Fruit fly (Drosophila melanogaster) whole organism, pupa: Measurements from ENCODE around the gene Uch.

Experiments
- CG10348 ChIP-seq: fragments of 200-800 bp; sonication (Bioruptor generic); IDR thresholded peaks from 2 replicates; pipeline ENCODE4 v1.3.6; 2022; ENCODE audit warnings: missing biosample characterization, missing genetic modification characterization
- CG12605 ChIP-seq: fragments of 200-800 bp; sonication (Bioruptor generic); IDR thresholded peaks from 2 replicates; pipeline ENCODE4 v1.3.6; 2022; ENCODE audit warnings: missing biosample characterization, missing genetic modification characterization
- CG13204 ChIP-seq: fragments of 200-800 bp; sonication (Bioruptor generic); optimal IDR thresholded peaks from 2 replicates; lab custom pipeline; 2018; ENCODE audit warnings: missing biosample characterization, mild to moderate bottlenecking, missing genetic modification characterization, moderate library complexity
- CG14655 ChIP-seq: fragments of 200-800 bp; sonication (Bioruptor generic); optimal IDR thresholded peaks from 3 replicates; lab custom pipeline; 2017; ENCODE audit warnings: mild to moderate bottlenecking, missing biosample characterization, missing genetic modification reagents, missing genetic modification characterization
- CG15710 ChIP-seq: fragments of 200-800 bp; sonication (Bioruptor generic); optimal IDR thresholded peaks from 2 replicates; lab custom pipeline; 2018; ENCODE audit warnings: missing biosample characterization, mild to moderate bottlenecking, missing genetic modification characterization, moderate library complexity
- CG17806 ChIP-seq: fragments of 200-800 bp; sonication (Bioruptor generic); optimal IDR thresholded peaks from 2 replicates; lab custom pipeline; 2018; ENCODE audit warnings: missing biosample characterization, mild to moderate bottlenecking, missing genetic modification characterization, moderate library complexity
- CG32121 ChIP-seq: fragments of 200-800 bp; sonication (Bioruptor generic); IDR thresholded peaks from 2 replicates; pipeline ENCODE4 v1.3.6; 2022; ENCODE audit warnings: missing biosample characterization, missing genetic modification characterization
- CG34367 ChIP-seq: fragments of 200-800 bp; sonication (Bioruptor generic); optimal IDR thresholded peaks from 2 replicates; lab custom pipeline; 2018; ENCODE audit warnings: missing biosample characterization, mild to moderate bottlenecking, missing genetic modification characterization
- CG4496 ChIP-seq: fragments of 200-800 bp; sonication (Bioruptor generic); IDR thresholded peaks from 3 replicates; pipeline ENCODE4 v1.3.6; 2022; ENCODE audit warnings: missing biosample characterization, missing genetic modification characterization
- CG8159 ChIP-seq: fragments of 200-800 bp; sonication (Bioruptor generic); optimal IDR thresholded peaks from 3 replicates; lab custom pipeline; 2018; ENCODE audit warnings: missing biosample characterization, mild to moderate bottlenecking, missing genetic modification characterization, moderate library complexity
- CG8301 ChIP-seq: fragments of 200-800 bp; sonication (Bioruptor generic); optimal IDR thresholded peaks from 2 replicates; lab custom pipeline; 2018; ENCODE audit warnings: missing biosample characterization, mild to moderate bottlenecking, missing genetic modification characterization
- CG9948 ChIP-seq: fragments of 200-800 bp; sonication (Bioruptor generic); optimal IDR thresholded peaks from 2 replicates; lab custom pipeline; 2018; ENCODE audit warnings: missing biosample characterization, mild to moderate bottlenecking, missing genetic modification characterization, moderate library complexity
- D1 ChIP-seq: fragments of 200-800 bp; sonication (Bioruptor generic); optimal IDR thresholded peaks from 2 replicates; lab custom pipeline; 2018; ENCODE audit warnings: missing biosample characterization, mild to moderate bottlenecking, missing genetic modification characterization, moderate library complexity
- EcR ChIP-seq: fragments of 200-800 bp; sonication (Bioruptor generic); optimal IDR thresholded peaks from 3 replicates; lab custom pipeline; 2019; ENCODE audit warnings: missing biosample characterization, missing genetic modification characterization, mild to moderate bottlenecking, moderate library complexity, missing genetic modification reagents
- Ets98B ChIP-seq: fragments of 200-800 bp; sonication (Bioruptor generic); IDR thresholded peaks from 2 replicates; pipeline ENCODE4 v1.3.6; 2022; ENCODE audit warnings: missing biosample characterization, missing genetic modification characterization
- Pif1A ChIP-seq: fragments of 200-800 bp; sonication (Bioruptor generic); optimal IDR thresholded peaks from 3 replicates; lab custom pipeline; 2016; ENCODE audit warnings: missing biosample characterization, missing genetic modification characterization
- Pif1B ChIP-seq: fragments of 200-800 bp; sonication (Bioruptor generic); optimal IDR thresholded peaks from 3 replicates; lab custom pipeline; 2016; ENCODE audit warnings: missing biosample characterization, missing genetic modification characterization
- Snoo ChIP-seq: fragments of 200-800 bp; sonication (Bioruptor generic); optimal IDR thresholded peaks from 3 replicates; lab custom pipeline; 2017; ENCODE audit warnings: missing biosample characterization, mild to moderate bottlenecking, missing genetic modification characterization, inconsistent platforms
- fd96Ca ChIP-seq: fragments of 200-800 bp; sonication (Bioruptor generic); IDR thresholded peaks from 3 replicates; pipeline ENCODE4 v1.3.6; 2022; ENCODE audit warnings: missing biosample characterization, missing genetic modification characterization
- gl ChIP-seq: fragments of 200-800 bp; sonication (Bioruptor generic); optimal IDR thresholded peaks from 2 replicates; lab custom pipeline; 2018; ENCODE audit warnings: missing biosample characterization, mild to moderate bottlenecking, missing genetic modification characterization
- rn ChIP-seq: fragments of 200-800 bp; sonication (Bioruptor generic); IDR thresholded peaks from 2 replicates; pipeline ENCODE4 v1.3.6; 2022; ENCODE audit warnings: missing biosample characterization, missing genetic modification characterization

Uch gene

dm6 chr2L:2184129-2184528 is 29.9 kb downstream of the Uch start:
- TF ChIP-seq Pif1A (GFP tag; lab: Kevin White, UChicago) (no peak), Ets98B (peak; percentile 72), CG9948 (tag; lab: Kevin White, UChicago) (no peak), Pif1B (GFP tag; lab: Kevin White, UChicago) (no peak), fd96Ca (GFP tag; lab: Robert Waterston, UW) (peak; percentile 31; the same call in 1 of the 3 replicates), rn (GFP tag; lab: Robert Waterston, UW) (no peak), EcR (GFP tag; lab: Kevin White, UChicago) (no peak), CG34367 (no peak), CG14655 (GFP tag; lab: Kevin White, UChicago) (no peak), CG32121 (GFP tag; lab: Robert Waterston, UW) (0 out of 2 replicates have a peak, but pooled peaks have one; percentile 25), Snoo (no peak), CG8159 (tag; lab: Kevin White, UChicago) (no peak), CG17806 (tag; lab: Kevin White, UChicago) (no peak), D1 (tag; lab: Kevin White, UChicago) (no peak), CG15710 (no peak), CG12605 (GFP tag; lab: Robert Waterston, UW) (peak; percentile 28; the same call in 1 of the 2 replicates), CG4496 (GFP tag; lab: Robert Waterston, UW) (peak; percentile 67; the same call in 2 of the 3 replicates), CG10348 (no peak), gl (no peak), CG8301 (peak; percentile 21), CG13204 (GFP tag; lab: Kevin White, UChicago) (no peak)

DNA sequence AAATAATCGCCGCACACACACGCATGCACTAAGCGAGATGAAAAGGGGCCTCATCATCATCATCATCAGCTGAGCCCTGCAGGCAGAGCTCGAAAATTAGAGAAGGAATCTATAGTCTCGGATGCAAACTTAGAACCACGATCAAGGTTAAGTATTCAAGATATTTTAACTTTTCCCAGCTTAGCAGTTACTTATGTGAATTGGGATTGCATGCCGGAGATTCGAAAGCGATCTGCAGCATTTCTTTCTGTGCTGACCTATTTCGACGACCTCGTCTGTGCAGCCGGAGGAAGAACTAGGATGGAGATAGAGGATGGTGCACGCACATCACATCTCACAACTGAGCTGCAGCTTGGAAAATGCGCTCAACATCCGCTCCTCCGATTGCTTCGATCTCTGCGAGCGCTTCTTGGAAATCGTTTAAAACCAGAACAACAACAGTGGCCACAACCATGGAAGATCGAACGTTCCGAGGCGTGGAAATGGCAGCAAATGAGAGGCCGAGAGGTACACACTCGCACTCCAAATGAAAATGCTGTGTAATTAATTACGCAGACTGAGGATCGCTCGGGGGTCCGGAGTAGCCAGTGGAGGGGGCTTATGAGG is 31.2 kb downstream of the Uch start:
- TF ChIP-seq CG14655 (GFP tag; lab: Kevin White, UChicago): peak; percentile 87
- TF ChIP-seq CG17806 (tag; lab: Kevin White, UChicago): peak; percentile 87
- peak; percentile 88 for TF ChIP-seq CG9948 (tag; lab: Kevin White, UChicago)
- no peak for TF ChIP-seq EcR (GFP tag; lab: Kevin White, UChicago)
- peak; percentile 81 for TF ChIP-seq fd96Ca (GFP tag; lab: Robert Waterston, UW)
- no peak for TF ChIP-seq Snoo
- peak; percentile 80 for TF ChIP-seq CG8159 (tag; lab: Kevin White, UChicago)
- peak; percentile 87 for TF ChIP-seq CG4496 (GFP tag; lab: Robert Waterston, UW)
- TF ChIP-seq rn (GFP tag; lab: Robert Waterston, UW): 0 out of 2 replicates have a peak, but pooled peaks have one; percentile 7
- TF ChIP-seq gl: peak; percentile 83
- TF ChIP-seq CG13204 (GFP tag; lab: Kevin White, UChicago): peak; percentile 65
- no peak for TF ChIP-seq CG32121 (GFP tag; lab: Robert Waterston, UW)
- TF ChIP-seq Pif1B (GFP tag; lab: Kevin White, UChicago): peak; percentile 79
- peak; percentile 78 for TF ChIP-seq CG12605 (GFP tag; lab: Robert Waterston, UW)
- TF ChIP-seq CG34367: peak; percentile 86
- TF ChIP-seq CG8301: peak; percentile 75
- peak; percentile 61 for TF ChIP-seq Ets98B
- peak; percentile 80 for TF ChIP-seq CG15710
- peak; percentile 68 for TF ChIP-seq Pif1A (GFP tag; lab: Kevin White, UChicago)
- no peak for TF ChIP-seq D1 (tag; lab: Kevin White, UChicago)
- no peak for TF ChIP-seq CG10348

DNA sequence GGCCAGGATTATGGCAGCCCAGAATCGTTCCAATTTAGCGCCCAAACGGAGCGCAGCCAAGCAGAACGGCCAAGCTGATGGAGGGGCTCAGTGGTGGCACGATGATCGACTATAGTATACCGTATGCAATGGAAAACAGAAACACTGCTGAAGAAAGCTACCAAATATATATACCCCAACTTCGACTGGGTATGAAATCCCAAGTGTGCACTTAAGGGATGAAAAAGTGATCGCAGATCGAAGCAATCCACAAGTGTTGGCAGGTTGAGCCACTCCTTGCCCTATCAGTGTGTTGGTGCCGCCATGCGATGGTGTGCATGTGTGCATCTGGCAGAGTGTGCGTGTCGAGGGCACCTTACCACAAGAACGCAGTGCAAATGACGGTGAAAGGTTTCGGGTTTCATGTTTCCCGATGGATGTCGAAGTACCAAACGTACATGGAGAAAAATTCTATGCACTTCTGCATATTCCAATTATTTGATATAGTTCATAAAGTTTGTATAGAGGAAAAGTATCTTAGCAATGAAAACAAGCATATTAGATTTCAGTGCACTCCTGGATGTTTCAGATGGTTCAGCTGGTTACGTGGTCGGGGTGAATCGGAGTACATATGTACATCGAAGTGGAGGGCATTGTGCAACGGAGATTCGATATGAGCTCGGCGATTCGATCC is 31.9 kb downstream of the Uch start:
- no peak for TF ChIP-seq CG12605 (GFP tag; lab: Robert Waterston, UW)
- TF ChIP-seq Pif1A (GFP tag; lab: Kevin White, UChicago): no peak
- TF ChIP-seq Snoo: no peak
- no peak for TF ChIP-seq CG8301
- no peak for TF ChIP-seq Ets98B
- TF ChIP-seq CG9948 (tag; lab: Kevin White, UChicago): no peak
- no peak for TF ChIP-seq CG8159 (tag; lab: Kevin White, UChicago)
- TF ChIP-seq CG14655 (GFP tag; lab: Kevin White, UChicago): no peak
- no peak for TF ChIP-seq CG4496 (GFP tag; lab: Robert Waterston, UW)
- TF ChIP-seq CG32121 (GFP tag; lab: Robert Waterston, UW): no peak
- no peak for TF ChIP-seq Pif1B (GFP tag; lab: Kevin White, UChicago)
- TF ChIP-seq CG15710: no peak
- TF ChIP-seq fd96Ca (GFP tag; lab: Robert Waterston, UW): no peak
- no peak for TF ChIP-seq CG34367
- no peak for TF ChIP-seq gl

- TF ChIP-seq CG15710 (no peak), CG32121 (GFP tag; lab: Robert Waterston, UW) (peak; percentile 15; the same call in 1 of the 2 replicates)
Observed at dm6 chr2L:2180665-2181064, 33.3 kb downstream of the Uch start.

DNA sequence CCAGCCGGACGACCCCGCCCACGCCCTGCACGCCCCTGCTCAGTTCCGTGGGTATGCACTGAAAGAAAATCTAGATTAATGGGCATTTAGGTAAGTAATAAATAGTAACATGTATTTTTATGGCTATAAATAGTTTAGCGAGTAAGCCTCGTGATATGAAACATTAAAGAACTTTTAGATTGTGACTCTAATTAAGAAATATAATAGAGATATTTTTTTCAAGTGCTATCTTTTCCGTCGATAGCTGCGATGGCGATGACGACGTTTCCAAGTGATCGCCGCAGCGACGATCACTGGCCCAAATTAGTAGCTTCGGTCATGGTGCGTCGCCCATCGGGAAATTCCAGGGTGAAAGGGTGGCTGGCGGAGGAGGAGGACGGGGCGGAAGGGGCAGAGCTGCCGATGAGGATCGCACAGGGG is 33.9 kb downstream of the Uch start:
- TF ChIP-seq CG12605 (GFP tag; lab: Robert Waterston, UW) (peak; percentile 89), CG10348 (peak; percentile 50; the same call in 1 of the 2 replicates), Pif1B (GFP tag; lab: Kevin White, UChicago) (peak; percentile 78), EcR (GFP tag; lab: Kevin White, UChicago) (peak; percentile 61), Ets98B (peak; percentile 91), Snoo (peak; percentile 73), CG32121 (GFP tag; lab: Robert Waterston, UW) (peak; percentile 90), CG4496 (GFP tag; lab: Robert Waterston, UW) (peak; percentile 90), CG13204 (GFP tag; lab: Kevin White, UChicago) (peak; percentile 69), CG17806 (tag; lab: Kevin White, UChicago) (peak; percentile 89), CG34367 (peak; percentile 80), CG9948 (tag; lab: Kevin White, UChicago) (peak; percentile 89), CG14655 (GFP tag; lab: Kevin White, UChicago) (peak; percentile 90), CG8301 (peak; percentile 89), CG8159 (tag; lab: Kevin White, UChicago) (peak; percentile 89), fd96Ca (GFP tag; lab: Robert Waterston, UW) (peak; percentile 82; the same call in 2 of the 3 replicates), D1 (tag; lab: Kevin White, UChicago) (peak; percentile 42), CG15710 (peak; percentile 85), gl (peak; percentile 67), Pif1A (GFP tag; lab: Kevin White, UChicago) (peak; percentile 88), rn (GFP tag; lab: Robert Waterston, UW) (peak; percentile 78)
